ENCODE assay signal across 1 fruit fly cellular context in the genomic region with DNA sequence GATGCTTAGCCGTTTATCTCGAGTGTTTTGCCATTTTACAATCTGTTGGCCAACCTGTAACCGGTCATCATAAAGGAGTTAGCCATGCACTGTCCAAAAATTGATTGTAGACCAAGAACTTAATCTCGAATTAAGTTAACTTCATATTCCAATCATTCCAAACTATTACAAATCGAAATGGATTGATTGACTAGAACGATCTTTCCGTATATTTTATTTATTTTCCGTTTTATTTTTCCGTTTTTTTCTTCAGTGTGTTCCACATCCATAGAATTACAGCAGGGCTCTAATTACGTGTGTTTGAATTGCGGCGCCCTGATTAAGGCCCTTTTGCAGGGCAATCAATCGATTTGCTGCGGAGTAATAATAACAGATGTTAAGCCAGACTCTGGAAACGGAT.
TF ChIP-seq lines count a peak whose summit lies in the region.

No protein-coding gene starts in this region.

TF ChIP-seq in whole organism, embryonic, 481 proteins besides CTCF, POLR2A, EP300 and RAD21 (continued from another document):
- peak; percentile 19 for TF ChIP-seq CG18262 (tag; optimal IDR thresholded peaks at IDR 0.05; lab: Kevin White, UChicago)
- no peak for TF ChIP-seq CG9609 (GFP tag; optimal IDR thresholded peaks at IDR 0.05; lab: Kevin White, UChicago)
- no peak for TF ChIP-seq CG6683 (GFP tag; optimal IDR thresholded peaks at IDR 0.05; lab: Kevin White, UChicago)
- no peak for TF ChIP-seq peb (GFP tag; IDR thresholded peaks at IDR 0.05; lab: Robert Waterston, UW)
- no peak for TF ChIP-seq Tbp (GFP tag; optimal IDR thresholded peaks at IDR 0.05; lab: Kevin White, UChicago)
- TF ChIP-seq CG9817 (tag; optimal IDR thresholded peaks at IDR 0.05; lab: Kevin White, UChicago) = no peak
- no peak for TF ChIP-seq tna (GFP tag; IDR thresholded peaks at IDR 0.05; lab: Robert Waterston, UW; ENCODE audit: partially characterized antibody)
- TF ChIP-seq Sry-δ (GFP tag; optimal IDR thresholded peaks at IDR 0.05; lab: Kevin White, UChicago) = no peak
- TF ChIP-seq CG7372 (GFP tag; IDR thresholded peaks at IDR 0.05; lab: Robert Waterston, UW) = no peak
- no peak for TF ChIP-seq CG3407 (GFP tag; optimal IDR thresholded peaks at IDR 0.05; lab: Kevin White, UChicago)
- TF ChIP-seq z (GFP tag; IDR thresholded peaks at IDR 0.05; lab: Robert Waterston, UW) = no peak
- peak; percentile 12 for TF ChIP-seq az2 (GFP tag; optimal IDR thresholded peaks at IDR 0.05; lab: Kevin White, UChicago)
- TF ChIP-seq Scr (GFP tag; IDR thresholded peaks at IDR 0.05; lab: Robert Waterston, UW; ENCODE audit: partially characterized antibody) = no peak
- no peak for TF ChIP-seq fu2 (GFP tag; optimal IDR thresholded peaks at IDR 0.05; lab: Kevin White, UChicago)
- TF ChIP-seq toy (GFP tag; IDR thresholded peaks at IDR 0.05; lab: Robert Waterston, UW) = no peak
- TF ChIP-seq sna (GFP tag; IDR thresholded peaks at IDR 0.05; lab: Robert Waterston, UW; ENCODE audit: partially characterized antibody) = no peak
- TF ChIP-seq Hr3 (GFP tag; optimal IDR thresholded peaks at IDR 0.05; lab: Kevin White, UChicago) = no peak
- no peak for TF ChIP-seq dm (GFP tag; optimal IDR thresholded peaks at IDR 0.05; lab: Kevin White, UChicago)
- no peak for TF ChIP-seq CG10959 (GFP tag; IDR thresholded peaks at IDR 0.05; lab: Robert Waterston, UW)
- no peak for TF ChIP-seq twi (tag; optimal IDR thresholded peaks at IDR 0.05; lab: Kevin White, UChicago)
- TF ChIP-seq chif (GFP tag; optimal IDR thresholded peaks at IDR 0.05; lab: Kevin White, UChicago) = peak in 1 of 2 experiments; percentile 26
- no peak for TF ChIP-seq Doc3 (GFP tag; IDR thresholded peaks at IDR 0.05; lab: Robert Waterston, UW; ENCODE audit: partially characterized antibody)
- TF ChIP-seq ato (GFP tag; IDR thresholded peaks at IDR 0.05; lab: Robert Waterston, UW; ENCODE audit: partially characterized antibody) = no peak
- TF ChIP-seq her (GFP tag; optimal IDR thresholded peaks at IDR 0.05; lab: Kevin White, UChicago) = no peak
- no peak for TF ChIP-seq crc (GFP tag; optimal IDR thresholded peaks at IDR 0.05; lab: Kevin White, UChicago)
- no peak for TF ChIP-seq CG12659 (GFP tag; optimal IDR thresholded peaks at IDR 0.05; lab: Kevin White, UChicago)
- no peak for TF ChIP-seq CG13287 (GFP tag; IDR thresholded peaks at IDR 0.05; lab: Robert Waterston, UW; ENCODE audit: partially characterized antibody)
- no peak for TF ChIP-seq Chrac-16 (GFP tag; optimal IDR thresholded peaks at IDR 0.05; lab: Kevin White, UChicago)
- TF ChIP-seq MTF-1 (GFP tag; optimal IDR thresholded peaks at IDR 0.05; lab: Kevin White, UChicago; ENCODE audit: borderline replicate concordance) = no peak
- TF ChIP-seq CG11504 (tag; optimal IDR thresholded peaks at IDR 0.05; lab: Kevin White, UChicago) = no peak
TF ChIP-seq in whole organism, embryonic: peak in this region for 30.
